Worm (Caenorhabditis elegans) whole organism, young adult: ENCODE results near the gene F43C11.16.

ENCODE experiments used
- egl-44 ChIP-seq: fragments of 200-800 bp; sonication (Bioruptor generic); IDR thresholded peaks from 2 replicates; pipeline ENCODE4 v1.3.6; 2022; ENCODE audit warnings: missing genetic modification reagents, missing genetic modification characterization, missing compliant biosample characterization
- ets-4 ChIP-seq: fragments of 200-800 bp; sonication (Bioruptor generic); optimal IDR thresholded peaks from 2 replicates; lab custom pipeline; 2018; ENCODE audit warnings: mild to moderate bottlenecking, missing genetic modification characterization, missing compliant biosample characterization
- mes-4 ChIP-seq: sonication (generic microtip); optimal IDR thresholded peaks from 2 replicates; lab custom pipeline; 2016; ENCODE audit warnings: missing genotype, missing genetic modification characterization, missing compliant biosample characterization
- nfya-1 ChIP-seq: sonication (generic microtip); optimal IDR thresholded peaks from 2 replicates; lab custom pipeline; 2017; ENCODE audit warnings: antibody characterized with exemption, missing compliant biosample characterization, missing genetic modification characterization, borderline replicate concordance; ENCODE audit not compliant: insufficient read depth
- pbrm-1 ChIP-seq: fragments of 200-800 bp; sonication (Bioruptor generic); IDR thresholded peaks from 2 replicates; pipeline ENCODE4 v1.3.6; 2022; ENCODE audit warnings: missing genetic modification reagents, missing genetic modification characterization, missing compliant biosample characterization
- somi-1 ChIP-seq: fragments of 200-800 bp; sonication (Bioruptor generic); optimal IDR thresholded peaks from 2 replicates; lab custom pipeline; 2018; ENCODE audit warnings: mild to moderate bottlenecking, missing genetic modification characterization, missing compliant biosample characterization
- sptf-2 ChIP-seq: fragments of 200-800 bp; sonication (Bioruptor generic); optimal IDR thresholded peaks from 2 replicates; lab custom pipeline; 2018; ENCODE audit warnings: mild to moderate bottlenecking, missing genetic modification characterization, missing compliant biosample characterization
- unc-62 ChIP-seq: fragments of 150-350 bp; optimal IDR thresholded peaks from 2 replicates; lab custom pipeline; 2014; ENCODE audit warnings: missing biosample characterization, missing genetic modification reagents, missing genetic modification characterization

ce11 chrII:2330462-2330861 lies 29.4 kb downstream of the F43C11.16 start:
- TF ChIP-seq sptf-2 (GFP tag; lab: Kevin White, UChicago) (no peak), unc-62 (GFP tag; lab: Kevin White, UChicago) (no peak), mes-4 (tag; lab: Kevin White, UChicago) (no peak), nfya-1 (no peak), egl-44 (GFP tag; lab: Robert Waterston, UW) (no peak), somi-1 (GFP tag; lab: Kevin White, UChicago) (no peak), pbrm-1 (GFP tag; lab: Robert Waterston, UW) (no peak), ets-4 (GFP tag; lab: Kevin White, UChicago) (no peak)
